Worm (Caenorhabditis elegans): ENCODE measurements around the gene Y7A5A.7.

- TF ChIP-seq unc-39 (tag; optimal IDR thresholded peaks at IDR 0.05) (no peak), skn-1 (tag; optimal IDR thresholded peaks at IDR 0.05) (no peak), sea-2 (GFP tag; optimal IDR thresholded peaks at IDR 0.05) (no peak), nhr-12 (tag; optimal IDR thresholded peaks at IDR 0.05) (no peak), fkh-10 (GFP tag; optimal IDR thresholded peaks at IDR 0.05) (no peak), zag-1 (tag; optimal IDR thresholded peaks at IDR 0.05) (no peak)
Observed at ce11 chrX:15769895-15770559, 33.9 kb downstream of the Y7A5A.7 start.
